Worm (Caenorhabditis elegans) whole organism, young adult: ENCODE measurements around the gene ugt-3.

Source experiments
- B0336.3 ChIP-seq: fragments of 200-800 bp; sonication (Bioruptor generic); IDR thresholded peaks from 2 replicates; pipeline ENCODE4 v1.3.6; 2022; ENCODE audit warnings: missing genetic modification characterization, missing compliant biosample characterization
- D2030.7 ChIP-seq: fragments of 200-800 bp; sonication (Bioruptor generic); IDR thresholded peaks from 2 replicates; pipeline ENCODE4 v1.3.6; 2022; ENCODE audit warnings: missing genetic modification reagents, missing genetic modification characterization, missing compliant biosample characterization
- F10E7.11 ChIP-seq: sonication (generic microtip); optimal IDR thresholded peaks from 2 replicates; lab custom pipeline; 2017; ENCODE audit warnings: mild to moderate bottlenecking, missing genetic modification characterization, moderate library complexity, missing compliant biosample characterization
- F49E8.2 ChIP-seq: sonication (generic microtip); optimal IDR thresholded peaks from 3 replicates; lab custom pipeline; 2017; ENCODE audit warnings: missing genetic modification characterization, mild to moderate bottlenecking, missing compliant biosample characterization, antibody characterized with exemption, moderate library complexity; ENCODE audit not compliant: insufficient read depth
- F52B5.7 ChIP-seq: sonication (generic microtip); optimal IDR thresholded peaks from 2 replicates; lab custom pipeline; 2016; ENCODE audit warnings: mild to moderate bottlenecking, missing genetic modification characterization, missing compliant biosample characterization
- F57A8.1 ChIP-seq: fragments of 200-800 bp; sonication (Bioruptor generic); optimal IDR thresholded peaks from 2 replicates; lab custom pipeline; 2018; ENCODE audit warnings: mild to moderate bottlenecking, missing genetic modification characterization, moderate library complexity, missing compliant biosample characterization
- K12H6.12 ChIP-seq: fragments of 200-800 bp; sonication (Bioruptor generic); optimal IDR thresholded peaks from 2 replicates; lab custom pipeline; 2018; ENCODE audit warnings: mild to moderate bottlenecking, missing genetic modification characterization, missing compliant biosample characterization
- Y53F4B.3 ChIP-seq: fragments of 200-800 bp; sonication (Bioruptor generic); IDR thresholded peaks from 2 replicates; pipeline ENCODE4 v1.3.6; 2022; ENCODE audit warnings: missing genetic modification reagents, missing genetic modification characterization, missing compliant biosample characterization
- Y53G8AR.9 ChIP-seq: fragments of 200-800 bp; sonication (Bioruptor generic); conservative IDR thresholded peaks from 2 replicates; pipeline ENCODE4 v1.3.6; 2022; ENCODE audit warnings: missing genetic modification reagents, missing genetic modification characterization, missing compliant biosample characterization
- Y95B8A.8 ChIP-seq: fragments of 200-800 bp; sonication (Bioruptor generic); IDR thresholded peaks from 2 replicates; pipeline ENCODE4 v1.3.6; 2022; ENCODE audit warnings: missing genetic modification reagents, missing genetic modification characterization, missing compliant biosample characterization
- ZK185.1 ChIP-seq: sonication (generic microtip); optimal IDR thresholded peaks from 2 replicates; lab custom pipeline; 2016; ENCODE audit warnings: mild to moderate bottlenecking, missing genetic modification characterization, missing compliant biosample characterization; ENCODE audit not compliant: poor library complexity, severe bottlenecking
- attf-5 ChIP-seq: fragments of 200-800 bp; sonication (Bioruptor generic); optimal IDR thresholded peaks from 2 replicates; lab custom pipeline; 2018; ENCODE audit warnings: mild to moderate bottlenecking, missing genetic modification characterization, missing compliant biosample characterization
- attf-6 ChIP-seq: fragments of 200-800 bp; sonication (Bioruptor generic); IDR thresholded peaks from 2 replicates; pipeline ENCODE4 v1.3.6; 2022; ENCODE audit warnings: missing genetic modification reagents, missing genetic modification characterization, missing compliant biosample characterization
- bed-1 ChIP-seq: fragments of 200-800 bp; sonication (Bioruptor generic); IDR thresholded peaks from 2 replicates; pipeline ENCODE4 v1.3.6; 2022; ENCODE audit warnings: missing genetic modification reagents, missing genetic modification characterization, missing compliant biosample characterization
- ccch-3 ChIP-seq: fragments of 200-800 bp; sonication (Bioruptor generic); optimal IDR thresholded peaks from 2 replicates; lab custom pipeline; 2018; ENCODE audit warnings: mild to moderate bottlenecking, missing genetic modification characterization, missing compliant biosample characterization
- ceh-100 ChIP-seq: fragments of 200-800 bp; sonication (Bioruptor generic); IDR thresholded peaks from 2 replicates; pipeline ENCODE4 v1.3.6; 2022; ENCODE audit warnings: missing genetic modification reagents, missing genetic modification characterization, missing compliant biosample characterization
- chd-7 ChIP-seq: sonication (generic microtip); optimal IDR thresholded peaks from 2 replicates; lab custom pipeline; 2016; ENCODE audit warnings: mild to moderate bottlenecking, missing genetic modification characterization, moderate library complexity, missing compliant biosample characterization
- egl-44 ChIP-seq: fragments of 200-800 bp; sonication (Bioruptor generic); IDR thresholded peaks from 2 replicates; pipeline ENCODE4 v1.3.6; 2022; ENCODE audit warnings: missing genetic modification reagents, missing genetic modification characterization, missing compliant biosample characterization
- egrh-3 ChIP-seq: fragments of 200-800 bp; sonication (Bioruptor generic); IDR thresholded peaks from 2 replicates; pipeline ENCODE4 v1.3.6; 2022; ENCODE audit warnings: missing genetic modification reagents, missing genetic modification characterization, missing compliant biosample characterization
- ets-4 ChIP-seq: fragments of 200-800 bp; sonication (Bioruptor generic); optimal IDR thresholded peaks from 2 replicates; lab custom pipeline; 2018; ENCODE audit warnings: mild to moderate bottlenecking, missing genetic modification characterization, missing compliant biosample characterization
- gei-17 ChIP-seq: fragments of 200-800 bp; sonication (Bioruptor generic); optimal IDR thresholded peaks from 2 replicates; lab custom pipeline; 2018; ENCODE audit warnings: mild to moderate bottlenecking, missing genetic modification characterization, missing compliant biosample characterization
- hmg-1.2 ChIP-seq: fragments of 200-800 bp; sonication (Bioruptor generic); IDR thresholded peaks from 2 replicates; pipeline ENCODE4 v1.3.6; 2022; ENCODE audit warnings: missing genetic modification reagents, missing genetic modification characterization, missing compliant biosample characterization
- let-526 ChIP-seq: fragments of 200-800 bp; sonication (Bioruptor generic); IDR thresholded peaks from 2 replicates; pipeline ENCODE4 v1.3.6; 2022; ENCODE audit warnings: missing genetic modification reagents, missing genetic modification characterization, missing compliant biosample characterization
- lin-26 ChIP-seq: fragments of 200-800 bp; sonication (Bioruptor generic); IDR thresholded peaks from 2 replicates; pipeline ENCODE4 v1.3.6; 2022; ENCODE audit warnings: missing genetic modification reagents, missing genetic modification characterization, missing compliant biosample characterization
- lin-35 ChIP-seq, 3 experiments: fragments of 150-350 bp in 2 of 3; sonication (generic microtip) in 1 of 3; optimal IDR thresholded peaks; 2 replicates each; lab custom pipeline; 2014 to 2018; ENCODE audit warnings: missing biosample characterization in 3 of 3, missing genetic modification characterization in 3 of 3, missing genetic modification reagents in 3 of 3
- lin-40 ChIP-seq: sonication (generic microtip); optimal IDR thresholded peaks from 2 replicates; lab custom pipeline; 2016; ENCODE audit warnings: missing genetic modification characterization, mild to moderate bottlenecking, missing compliant biosample characterization, missing genotype, missing genetic modification reagents
- lin-54 ChIP-seq: fragments of 200-800 bp; sonication (Bioruptor generic); optimal IDR thresholded peaks from 2 replicates; lab custom pipeline; 2018; ENCODE audit warnings: mild to moderate bottlenecking, missing genetic modification characterization, missing compliant biosample characterization
- madf-3 ChIP-seq: fragments of 200-800 bp; sonication (Bioruptor generic); IDR thresholded peaks from 2 replicates; pipeline ENCODE4 v1.3.6; 2022; ENCODE audit warnings: missing genetic modification reagents, missing genetic modification characterization, missing compliant biosample characterization
- madf-6 ChIP-seq: fragments of 200-800 bp; sonication (Bioruptor generic); IDR thresholded peaks from 2 replicates; pipeline ENCODE4 v1.3.6; 2022; ENCODE audit warnings: missing genetic modification reagents, missing genetic modification characterization, missing compliant biosample characterization
- mcd-1 ChIP-seq: fragments of 200-800 bp; sonication (Bioruptor generic); IDR thresholded peaks from 2 replicates; pipeline ENCODE4 v1.3.6; 2022; ENCODE audit warnings: missing genetic modification reagents, missing genetic modification characterization, missing compliant biosample characterization
- mel-28 ChIP-seq: sonication (generic microtip); optimal IDR thresholded peaks from 2 replicates; lab custom pipeline; 2016; ENCODE audit warnings: borderline replicate concordance, mild to moderate bottlenecking, missing genetic modification characterization, missing compliant biosample characterization
- mxl-1 ChIP-seq: sonication (generic microtip); optimal IDR thresholded peaks from 2 replicates; lab custom pipeline; 2016; ENCODE audit warnings: missing genetic modification characterization, missing compliant biosample characterization
- nfya-1 ChIP-seq: sonication (generic microtip); optimal IDR thresholded peaks from 2 replicates; lab custom pipeline; 2017; ENCODE audit warnings: antibody characterized with exemption, missing compliant biosample characterization, missing genetic modification characterization, borderline replicate concordance; ENCODE audit not compliant: insufficient read depth
- nfyb-1 ChIP-seq: fragments of 200-800 bp; sonication (Bioruptor generic); IDR thresholded peaks from 2 replicates; pipeline ENCODE4 v1.3.6; 2022; ENCODE audit warnings: missing genetic modification reagents, missing genetic modification characterization, missing compliant biosample characterization
- nhr-179 ChIP-seq: sonication (generic microtip); optimal IDR thresholded peaks from 2 replicates; lab custom pipeline; 2016; ENCODE audit warnings: mild to moderate bottlenecking, missing genetic modification characterization, missing compliant biosample characterization
- nhr-27 ChIP-seq: fragments of 200-800 bp; sonication (Bioruptor generic); optimal IDR thresholded peaks from 2 replicates; lab custom pipeline; 2018; ENCODE audit warnings: mild to moderate bottlenecking, missing genetic modification characterization, moderate library complexity, missing compliant biosample characterization
- rec-8 ChIP-seq, 2 experiments: sonication (generic microtip); optimal IDR thresholded peaks; 2 replicates each; lab custom pipeline; 2016; ENCODE audit warnings: mild to moderate bottlenecking in 2 of 2, missing genetic modification characterization in 2 of 2, missing genetic modification reagents in 2 of 2, missing genotype in 2 of 2, missing biosample characterization in 1 of 2, missing compliant biosample characterization in 1 of 2, moderate library complexity in 1 of 2
- rpc-1 ChIP-seq, 2 experiments: fragments of 150-350 bp in 1 of 2; sonication (generic microtip) in 1 of 2; optimal IDR thresholded peaks; 2 replicates each; lab custom pipeline; 2014 to 2018; ENCODE audit warnings: missing biosample characterization in 1 of 2, missing genetic modification characterization in 1 of 2, missing genetic modification reagents in 1 of 2, missing genotype in 1 of 2
- snpc-1.1 ChIP-seq: sonication (generic microtip); optimal IDR thresholded peaks from 2 replicates; lab custom pipeline; 2017; ENCODE audit warnings: missing genetic modification characterization, mild to moderate bottlenecking, missing compliant biosample characterization, antibody characterized with exemption, moderate library complexity, missing genotype, missing genetic modification reagents; ENCODE audit not compliant: insufficient read depth
- snpc-4 ChIP-seq, 5 experiments: fragments of 150-350 bp in 1 of 5; sonication (generic microtip) in 4 of 5; optimal IDR thresholded peaks; 2 replicates each; lab custom pipeline; 2014 to 2018; ENCODE audit warnings: missing genetic modification characterization in 5 of 5, missing biosample characterization in 3 of 5, antibody characterized with exemption in 2 of 5, mild to moderate bottlenecking in 2 of 5, missing compliant biosample characterization in 2 of 5, missing genotype in 2 of 5, moderate library complexity in 2 of 5, missing genetic modification reagents in 1 of 5
- tbp1 ChIP-seq: fragments of 200-800 bp; sonication (Bioruptor generic); optimal IDR thresholded peaks from 2 replicates; lab custom pipeline; 2018; ENCODE audit warnings: mild to moderate bottlenecking, missing genetic modification characterization, missing compliant biosample characterization
- tbx-9 ChIP-seq: sonication (generic microtip); optimal IDR thresholded peaks from 2 replicates; lab custom pipeline; 2016; ENCODE audit warnings: borderline replicate concordance, missing genetic modification characterization, inconsistent platforms, missing compliant biosample characterization
- tlf-1 ChIP-seq: fragments of 200-800 bp; sonication (Bioruptor generic); optimal IDR thresholded peaks from 2 replicates; lab custom pipeline; 2018; ENCODE audit warnings: mild to moderate bottlenecking, missing genetic modification characterization, missing compliant biosample characterization
- unc-62 ChIP-seq: fragments of 150-350 bp; optimal IDR thresholded peaks from 2 replicates; lab custom pipeline; 2014; ENCODE audit warnings: missing biosample characterization, missing genetic modification reagents, missing genetic modification characterization
- ztf-18 ChIP-seq: sonication (generic microtip); optimal IDR thresholded peaks from 2 replicates; lab custom pipeline; 2016; ENCODE audit warnings: missing genotype, mild to moderate bottlenecking, missing genetic modification characterization, missing compliant biosample characterization
- ztf-25 ChIP-seq: fragments of 200-800 bp; sonication (Bioruptor generic); IDR thresholded peaks from 2 replicates; pipeline ENCODE4 v1.3.6; 2022; ENCODE audit warnings: missing genetic modification reagents, missing genetic modification characterization, missing compliant biosample characterization
- ztf-28 ChIP-seq: fragments of 200-800 bp; sonication (Bioruptor generic); IDR thresholded peaks from 2 replicates; pipeline ENCODE4 v1.3.6; 2022; ENCODE audit warnings: missing genetic modification reagents, missing genetic modification characterization, missing compliant biosample characterization
- ztf-6 ChIP-seq: fragments of 200-800 bp; sonication (Bioruptor generic); IDR thresholded peaks from 2 replicates; pipeline ENCODE4 v1.3.6; 2022; ENCODE audit warnings: missing genetic modification reagents, missing genetic modification characterization, missing compliant biosample characterization

ugt-3 gene

DNA sequence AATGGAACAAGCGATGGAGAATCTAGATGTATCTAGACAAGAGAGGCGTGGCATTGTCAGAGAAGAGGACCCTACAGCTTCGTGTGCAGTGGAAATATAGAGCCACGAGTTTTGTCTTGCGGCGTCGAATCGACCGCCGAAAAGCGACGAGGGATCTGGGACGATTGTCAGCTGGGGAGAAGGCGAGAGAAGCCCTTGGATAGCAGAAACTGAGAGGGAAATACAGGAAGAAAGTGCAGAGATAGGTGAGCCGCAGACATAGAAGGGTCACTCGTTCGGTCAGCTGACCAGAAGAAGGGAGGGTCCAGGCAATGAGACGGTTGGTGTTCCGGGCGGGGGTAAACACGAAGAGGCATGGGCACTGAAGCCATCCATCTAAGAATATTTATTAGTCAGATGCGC lies 14.4 kb upstream of the ugt-3 start (continued):
- TF ChIP-seq F57A8.1 (GFP tag; lab: Kevin White, UChicago) (no peak), ets-4 (GFP tag; lab: Kevin White, UChicago) (no peak), snpc-1.1 (tag; lab: Kevin White, UChicago) (no peak), K12H6.12 (peak; percentile 93), mcd-1 (GFP tag; lab: Robert Waterston, UW) (peak; percentile 64; the same call in 1 of the 2 replicates), ZK185.1 (tag; lab: Kevin White, UChicago) (peak; percentile 36), hmg-1.2 (peak; percentile 73; the same call in 1 of the 2 replicates), D2030.7 (no peak), ztf-6 (no peak), B0336.3 (peak; percentile 33; the same call in 1 of the 2 replicates), egrh-3 (GFP tag; lab: Robert Waterston, UW) (peak; percentile 59; the same call in 1 of the 2 replicates), attf-5 (GFP tag; lab: Kevin White, UChicago) (peak; percentile 65), F52B5.7 (peak; percentile 31), snpc-4 (GFP tag; optimal IDR thresholded peaks at IDR 0.05; lab: Kevin White, UChicago) (no peak), snpc-4 (tag; optimal IDR thresholded peaks at IDR 0.05; lab: Kevin White, UChicago) (peak in 3 of 4 experiments; percentile 10 to 35 (median 16)), lin-54 (GFP tag; lab: Kevin White, UChicago) (peak; percentile 4), egl-44 (GFP tag; lab: Robert Waterston, UW) (0 out of 2 replicates have a peak, but pooled peaks have one; percentile 58), rpc-1 (optimal IDR thresholded peaks at IDR 0.05; lab: Kevin White, UChicago) (no peak), rpc-1 (tag; optimal IDR thresholded peaks at IDR 0.05; lab: Kevin White, UChicago) (no peak), attf-6 (GFP tag; lab: Robert Waterston, UW) (no peak), lin-40 (peak; percentile 19), lin-35 (GFP tag; optimal IDR thresholded peaks at IDR 0.05; lab: Kevin White, UChicago) (peak in 1 of 3 experiments; percentile 47), chd-7 (tag; lab: Kevin White, UChicago) (peak; percentile 52), unc-62 (no peak), gei-17 (GFP tag; lab: Kevin White, UChicago) (no peak), tlf-1 (GFP tag; lab: Kevin White, UChicago) (no peak), Y53G8AR.9 (GFP tag; lab: Robert Waterston, UW) (no peak), ztf-25 (GFP tag; lab: Robert Waterston, UW) (no peak), let-526 (GFP tag; lab: Robert Waterston, UW) (0 out of 2 replicates have a peak, but pooled peaks have one; percentile 6), tbp1 (GFP tag; lab: Kevin White, UChicago) (no peak), F10E7.11 (no peak), nfyb-1 (no peak), ceh-100 (GFP tag; lab: Robert Waterston, UW) (no peak), ztf-18 (peak; percentile 10), nhr-179 (tag; lab: Kevin White, UChicago) (no peak), madf-6 (no peak), mel-28 (tag; lab: Kevin White, UChicago) (no peak), ccch-3 (GFP tag; lab: Kevin White, UChicago) (no peak), tbx-9 (no peak), ztf-28 (GFP tag; lab: Robert Waterston, UW) (no peak)

- TF ChIP-seq rec-8 (tag; optimal IDR thresholded peaks at IDR 0.05; lab: Kevin White, UChicago): no peak
- TF ChIP-seq Y53F4B.3 (GFP tag; lab: Robert Waterston, UW): no peak
- TF ChIP-seq nhr-27 (tag; lab: Kevin White, UChicago): no peak
- TF ChIP-seq mxl-1: no peak
- no peak for TF ChIP-seq bed-1 (GFP tag; lab: Robert Waterston, UW)
- TF ChIP-seq madf-3 (GFP tag; lab: Robert Waterston, UW): no peak
- TF ChIP-seq nfya-1: no peak
- TF ChIP-seq lin-26 (GFP tag; lab: Robert Waterston, UW): no peak
- no peak for TF ChIP-seq attf-6 (GFP tag; lab: Robert Waterston, UW)
- TF ChIP-seq Y95B8A.8: no peak
- no peak for TF ChIP-seq D2030.7
- no peak for TF ChIP-seq F49E8.2 (tag; lab: Kevin White, UChicago)
These were observed 14.0 kb upstream of the ugt-3 start, which contains the start of gene ZC443.3 for ce11 chrV:12814022-12814421. TSS of gene ZC443.3 (minus strand) at chrV:12814122.
